Worm (Caenorhabditis elegans) whole organism, L2 larva: ENCODE measurements around the gene pap-1.

Experiments
- dmd-4 ChIP-seq: sonication (generic microtip); optimal IDR thresholded peaks from 2 replicates; lab custom pipeline; 2017; ENCODE audit warnings: missing biosample characterization, missing genetic modification characterization
- fos-1 ChIP-seq: fragments of 150-350 bp; optimal IDR thresholded peaks from 2 replicates; lab custom pipeline; 2014; ENCODE audit warnings: missing biosample characterization, missing genetic modification characterization

ce11 chrV:10475421-10475820 is 33.6 kb downstream of the pap-1 start:
- TF ChIP-seq dmd-4 (tag; lab: Kevin White, UChicago) = no peak
- TF ChIP-seq fos-1 = no peak
